Fruit fly (Drosophila melanogaster): ENCODE results near the gene otu.

otu gene

DNA sequence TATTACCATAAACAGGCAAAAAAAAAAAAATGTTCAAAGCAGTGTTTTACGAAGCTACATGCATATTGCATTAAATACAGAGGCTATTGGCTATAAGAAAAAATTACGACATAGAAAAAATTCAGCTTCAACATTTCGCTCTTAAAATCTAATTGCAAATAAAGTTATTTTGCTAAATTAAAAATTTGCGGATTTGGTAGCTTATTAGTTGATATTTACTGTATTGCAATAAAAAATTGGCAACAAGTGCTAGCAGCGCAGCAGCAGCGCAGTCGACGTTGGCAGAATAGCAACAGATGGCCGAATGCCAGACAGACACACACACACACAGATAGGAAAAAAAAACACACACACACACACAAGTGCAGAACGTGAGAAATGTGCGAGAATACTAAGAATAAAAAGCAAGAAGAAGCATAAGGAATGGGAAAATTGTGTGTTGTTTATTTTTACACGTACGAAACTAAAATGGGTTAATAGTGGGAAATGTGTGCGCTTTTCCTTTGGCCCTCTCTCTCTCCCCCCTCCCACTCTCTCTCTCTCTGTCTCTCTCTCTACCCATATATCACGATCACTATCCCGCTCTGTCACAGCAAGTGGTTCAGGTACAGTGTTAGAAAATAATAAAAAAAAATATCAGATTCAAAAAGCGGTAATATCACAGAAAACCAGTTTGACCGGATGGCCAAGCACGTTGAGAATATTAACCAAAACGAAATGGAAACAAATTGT is 44.4 kb upstream of the otu start:
- TF ChIP-seq CG4496 (GFP tag; IDR thresholded peaks at IDR 0.05) (peak; percentile 91), EcR (GFP tag; optimal IDR thresholded peaks at IDR 0.05) (no peak), Pif1B (GFP tag; optimal IDR thresholded peaks at IDR 0.05) (no peak), CG15710 (tag; optimal IDR thresholded peaks at IDR 0.05) (no peak), CG32121 (GFP tag; IDR thresholded peaks at IDR 0.05) (peak; percentile 92), fd96Ca (GFP tag; IDR thresholded peaks at IDR 0.05) (peak; percentile 17; the same call in 1 of the 3 replicates), CG17806 (tag; optimal IDR thresholded peaks at IDR 0.05) (peak; percentile 3), CG9948 (tag; optimal IDR thresholded peaks at IDR 0.05) (no peak), CG13204 (GFP tag; optimal IDR thresholded peaks at IDR 0.05) (no peak), gl (tag; optimal IDR thresholded peaks at IDR 0.05) (no peak), D1 (tag; optimal IDR thresholded peaks at IDR 0.05) (no peak), CG8301 (tag; optimal IDR thresholded peaks at IDR 0.05) (peak; percentile 74), CG14655 (GFP tag; optimal IDR thresholded peaks at IDR 0.05) (peak; percentile 72), Snoo (tag; optimal IDR thresholded peaks at IDR 0.05) (no peak), CG12605 (GFP tag; IDR thresholded peaks at IDR 0.05) (peak; percentile 67), rn (GFP tag; IDR thresholded peaks at IDR 0.05) (peak; percentile 72; the same call in 1 of the 2 replicates), CG34367 (tag; optimal IDR thresholded peaks at IDR 0.05) (no peak), Ets98B (GFP tag; IDR thresholded peaks at IDR 0.05) (peak; percentile 90), CG10348 (GFP tag; IDR thresholded peaks at IDR 0.05) (no peak), CG8159 (tag; optimal IDR thresholded peaks at IDR 0.05) (no peak), Pif1A (GFP tag; optimal IDR thresholded peaks at IDR 0.05) (peak; percentile 1)

dm6 chrX:8531775-8532174 is 42.4 kb upstream of the otu start:
- TF ChIP-seq gl (tag; optimal IDR thresholded peaks at IDR 0.05) (no peak), CG8159 (tag; optimal IDR thresholded peaks at IDR 0.05) (no peak), Ets98B (GFP tag; IDR thresholded peaks at IDR 0.05) (peak; percentile 13; the same call in 1 of the 2 replicates)

DNA sequence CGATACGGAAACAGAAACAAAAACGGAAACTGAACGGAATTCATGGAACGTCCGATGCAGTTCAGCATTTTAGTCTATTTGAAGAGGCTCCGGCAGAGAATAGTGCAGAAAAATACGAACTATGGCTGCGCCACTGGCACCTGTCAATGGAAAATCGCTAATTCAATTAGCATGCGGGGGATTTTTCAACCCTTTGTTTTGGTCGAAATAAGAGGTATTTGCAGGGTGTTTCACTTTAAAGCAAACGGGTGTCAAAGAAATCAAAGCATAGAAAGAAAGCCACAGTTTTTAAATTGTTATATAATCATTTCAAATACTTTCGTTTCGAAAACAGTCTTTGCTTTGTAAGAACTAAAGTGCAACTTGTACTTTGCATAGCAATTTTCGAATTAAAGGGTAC is 40.3 kb upstream of the otu start, which contains the start of gene PIP82:
PIP82 (minus strand) TSS at position 101 of the 400 bp plus-strand sequence.
- TF ChIP-seq CG17806 (tag; optimal IDR thresholded peaks at IDR 0.05) (no peak), gl (tag; optimal IDR thresholded peaks at IDR 0.05) (no peak), CG34367 (tag; optimal IDR thresholded peaks at IDR 0.05) (no peak), Pif1B (GFP tag; optimal IDR thresholded peaks at IDR 0.05) (no peak), CG8301 (tag; optimal IDR thresholded peaks at IDR 0.05) (no peak)

DNA sequence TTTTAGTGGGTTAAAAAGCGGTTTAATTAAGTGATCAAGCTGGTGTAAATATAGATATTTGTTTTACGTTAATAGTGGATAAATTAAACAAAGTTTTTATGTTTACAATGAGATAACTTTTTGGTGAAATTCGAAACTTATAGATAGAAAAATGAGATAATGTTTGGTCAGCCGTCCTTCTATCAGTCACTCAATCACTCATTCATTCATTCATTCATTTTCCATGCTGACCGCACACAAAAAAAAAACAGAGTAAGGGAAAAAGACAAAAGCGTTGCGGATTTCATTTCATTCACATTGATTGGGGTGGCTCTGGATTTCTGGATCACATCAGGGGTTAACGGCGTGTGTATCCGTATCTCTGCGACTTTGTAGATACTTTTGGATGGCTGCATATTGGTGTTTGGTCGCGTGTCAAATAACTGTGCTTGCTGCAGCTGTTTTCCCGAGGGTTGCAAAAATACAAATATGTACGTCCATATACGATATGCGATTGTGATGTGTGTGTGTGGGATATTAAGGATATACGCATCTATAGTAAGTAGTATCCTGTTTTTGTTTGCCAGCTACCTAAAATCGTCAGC is 34.3 kb upstream of the otu start:
- TF ChIP-seq CG4496 (GFP tag; IDR thresholded peaks at IDR 0.05) (no peak), gl (tag; optimal IDR thresholded peaks at IDR 0.05) (no peak), Snoo (tag; optimal IDR thresholded peaks at IDR 0.05) (no peak), CG32121 (GFP tag; IDR thresholded peaks at IDR 0.05) (no peak), CG34367 (tag; optimal IDR thresholded peaks at IDR 0.05) (no peak), CG9948 (tag; optimal IDR thresholded peaks at IDR 0.05) (no peak)

DNA sequence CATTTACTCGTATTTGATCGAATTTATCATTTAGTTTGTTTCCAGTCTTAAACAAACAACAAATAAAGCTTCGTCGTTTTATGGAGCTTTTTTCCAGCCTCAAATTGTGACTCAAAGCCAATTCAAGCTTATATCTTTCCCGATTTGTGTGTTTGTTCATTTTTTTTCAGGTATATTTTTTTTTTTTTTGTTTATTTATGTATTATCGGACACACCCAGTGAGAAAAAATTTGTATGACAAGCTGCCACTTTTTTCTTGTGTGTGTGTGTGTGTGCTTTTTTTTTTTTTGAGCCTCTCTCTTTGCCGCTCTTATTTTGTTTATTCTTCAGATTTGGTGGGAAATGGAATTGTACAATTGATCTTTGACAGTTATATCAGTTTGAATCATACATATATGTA is 33.2 kb upstream of the otu start:
- peak; percentile 30; the same call in 1 of the 2 replicates for TF ChIP-seq CG32121 (GFP tag; IDR thresholded peaks at IDR 0.05)
- peak; percentile 8 for TF ChIP-seq Pif1A (GFP tag; optimal IDR thresholded peaks at IDR 0.05)
- no peak for TF ChIP-seq CG12605 (GFP tag; IDR thresholded peaks at IDR 0.05)

DNA sequence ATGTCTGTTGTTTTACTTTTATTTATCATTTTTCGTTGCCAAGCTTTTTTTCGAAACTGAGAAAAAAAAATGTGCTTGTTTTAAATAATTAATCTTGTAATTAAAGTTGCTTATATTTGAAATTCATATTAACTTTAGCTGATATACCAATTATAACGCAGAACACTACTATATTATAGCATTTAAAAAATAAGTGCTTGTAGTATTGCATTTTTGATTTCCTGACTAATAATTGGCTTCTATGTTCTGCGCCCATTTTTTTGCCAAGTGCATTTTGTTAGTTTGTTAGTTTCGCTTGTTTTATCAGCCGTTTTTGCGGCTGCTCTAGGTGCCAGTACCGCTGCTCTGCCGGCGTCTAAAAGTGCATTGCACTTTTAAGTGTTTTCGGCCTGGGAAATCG is 32.2 kb upstream of the otu start:
- TF ChIP-seq CG8301 (tag; optimal IDR thresholded peaks at IDR 0.05) (peak; percentile 50), fd96Ca (GFP tag; IDR thresholded peaks at IDR 0.05) (no peak), Pif1A (GFP tag; optimal IDR thresholded peaks at IDR 0.05) (no peak), Pif1B (GFP tag; optimal IDR thresholded peaks at IDR 0.05) (no peak), CG34367 (tag; optimal IDR thresholded peaks at IDR 0.05) (no peak), CG13204 (GFP tag; optimal IDR thresholded peaks at IDR 0.05) (no peak), CG4496 (GFP tag; IDR thresholded peaks at IDR 0.05) (peak; percentile 52; the same call in 2 of the 3 replicates), CG14655 (GFP tag; optimal IDR thresholded peaks at IDR 0.05) (peak; percentile 55), CG9948 (tag; optimal IDR thresholded peaks at IDR 0.05) (no peak), CG15710 (tag; optimal IDR thresholded peaks at IDR 0.05) (no peak), CG32121 (GFP tag; IDR thresholded peaks at IDR 0.05) (peak; percentile 64), rn (GFP tag; IDR thresholded peaks at IDR 0.05) (no peak), D1 (tag; optimal IDR thresholded peaks at IDR 0.05) (no peak), CG8159 (tag; optimal IDR thresholded peaks at IDR 0.05) (no peak), Ets98B (GFP tag; IDR thresholded peaks at IDR 0.05) (peak; percentile 26; the same call in 1 of the 2 replicates), EcR (GFP tag; optimal IDR thresholded peaks at IDR 0.05) (no peak), gl (tag; optimal IDR thresholded peaks at IDR 0.05) (no peak), CG12605 (GFP tag; IDR thresholded peaks at IDR 0.05) (no peak), CG10348 (GFP tag; IDR thresholded peaks at IDR 0.05) (no peak), CG17806 (tag; optimal IDR thresholded peaks at IDR 0.05) (no peak), Snoo (tag; optimal IDR thresholded peaks at IDR 0.05) (no peak)
